Fruit fly (Drosophila melanogaster): ENCODE measurements around the gene CG31008.

DNA sequence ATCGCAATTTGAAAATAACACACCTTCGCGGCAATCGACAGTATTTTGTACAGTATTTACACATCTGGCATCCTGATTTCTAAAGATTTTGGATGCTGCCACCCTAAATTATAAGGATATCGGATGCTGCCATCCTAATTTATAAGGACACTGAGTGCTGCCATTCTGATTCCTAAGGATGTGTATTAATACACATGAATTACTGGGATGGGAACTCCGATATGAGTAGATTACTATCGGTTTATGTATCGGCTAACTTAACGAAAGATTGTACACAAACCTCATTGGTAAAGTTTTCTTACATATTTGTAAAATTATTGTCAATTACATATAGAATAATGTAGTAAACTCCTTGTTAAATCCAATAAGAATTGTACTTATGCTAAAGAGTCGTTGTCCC, 43.5 kb downstream of the CG31008 start:
- TF ChIP-seq CrebA (GFP tag; optimal IDR thresholded peaks at IDR 0.05; ENCODE audit: borderline replicate concordance) (no peak), psq (GFP tag; optimal IDR thresholded peaks at IDR 0.05) (no peak), Hr83 (GFP tag; optimal IDR thresholded peaks at IDR 0.05; ENCODE audit: poor library complexity, severe bottlenecking) (no peak), Mio (GFP tag; optimal IDR thresholded peaks at IDR 0.05) (no peak), jim (GFP tag; optimal IDR thresholded peaks at IDR 0.05) (no peak), Sp1 (GFP tag; optimal IDR thresholded peaks at IDR 0.05) (no peak)

Data from whole organism, wandering third instar larva.